Worm (Caenorhabditis elegans): ENCODE measurements around the gene clc-29.

DNA sequence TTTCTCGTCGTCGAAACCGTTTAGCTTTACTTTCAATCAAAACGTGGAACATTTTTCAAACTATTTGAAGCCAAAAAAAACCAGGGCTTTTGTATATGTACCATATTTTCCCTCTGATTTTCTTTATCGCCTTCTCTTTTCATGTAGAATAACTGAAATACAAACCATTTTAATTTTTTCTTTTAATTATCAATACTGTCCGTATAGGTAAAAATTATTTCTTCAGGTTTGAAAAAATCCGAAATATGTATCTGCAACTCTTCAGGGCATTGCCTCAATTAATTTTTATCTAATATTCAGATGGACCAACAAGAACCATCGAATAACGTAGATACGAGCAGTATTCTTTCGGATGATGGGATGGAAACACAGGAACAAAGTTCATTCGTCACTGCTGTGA, 27.3 kb upstream of the clc-29 start, which contains the start of gene met-2:
- TF ChIP-seq jun-1 (tag; optimal IDR thresholded peaks at IDR 0.05) (no peak), nhr-76 (tag; optimal IDR thresholded peaks at IDR 0.05) (no peak), ceh-20 (GFP tag; IDR thresholded peaks at IDR 0.05) (no peak), lin-29 (GFP tag; IDR thresholded peaks at IDR 0.05) (no peak), nhr-10 (tag; optimal IDR thresholded peaks at IDR 0.05) (no peak), snpc-4 (tag; optimal IDR thresholded peaks at IDR 0.05) (no peak), nhr-111 (GFP tag; optimal IDR thresholded peaks at IDR 0.05) (no peak), nhr-48 (tag; optimal IDR thresholded peaks at IDR 0.05) (no peak), lsy-2 (tag; optimal IDR thresholded peaks at IDR 0.05) (no peak), F49E8.2 (tag; optimal IDR thresholded peaks at IDR 0.05; ENCODE audit: borderline replicate concordance) (no peak)
